Worm (Caenorhabditis elegans) whole organism, L4 larva: ENCODE data around the gene gcy-34.
A peak's percentile ranks its signal among the peaks of the same experiment; 100 is the strongest.

Source experiments
- D1046.2 ChIP-seq: fragments of 200-800 bp; sonication (Bioruptor generic); IDR thresholded peaks from 2 replicates; pipeline ENCODE4 v1.3.6; 2022; ENCODE audit warnings: missing genetic modification characterization, missing compliant biosample characterization
- F10B5.3 ChIP-seq: sonication (generic microtip); optimal IDR thresholded peaks from 2 replicates; lab custom pipeline; 2016; ENCODE audit warnings: mild to moderate bottlenecking, missing genetic modification characterization, missing compliant biosample characterization
- F37D6.2 ChIP-seq: sonication (generic microtip); optimal IDR thresholded peaks from 2 replicates; lab custom pipeline; 2016; ENCODE audit warnings: mild to moderate bottlenecking, missing genetic modification characterization, missing compliant biosample characterization
- R02D3.7 ChIP-seq: fragments of 150-350 bp; sonication (generic microtip); optimal IDR thresholded peaks from 3 replicates; lab custom pipeline; 2014; ENCODE audit warnings: missing biosample characterization, missing genetic modification characterization
- T26A8.4 ChIP-seq: fragments of 200-800 bp; sonication (Bioruptor generic); IDR thresholded peaks from 2 replicates; pipeline ENCODE4 v1.3.6; 2022; ENCODE audit warnings: missing genetic modification characterization, missing compliant biosample characterization
- Y105C5A.15 ChIP-seq: fragments of 200-800 bp; sonication (Bioruptor generic); IDR thresholded peaks from 2 replicates; pipeline ENCODE4 v1.3.6; 2022; ENCODE audit warnings: missing genetic modification characterization, missing compliant biosample characterization
- Y5F2A.4 ChIP-seq: fragments of 200-800 bp; sonication (Bioruptor generic); optimal IDR thresholded peaks from 2 replicates; lab custom pipeline; 2018; ENCODE audit warnings: mild to moderate bottlenecking, missing genetic modification characterization, missing compliant biosample characterization
- aha-1 ChIP-seq: fragments of 150-350 bp; peaks from one replicate; lab custom pipeline; 2014; ENCODE audit warnings: missing biosample characterization, missing genetic modification characterization
- aly-2 ChIP-seq: sonication (generic microtip); optimal IDR thresholded peaks from 2 replicates; lab custom pipeline; 2018; ENCODE audit warnings: missing biosample characterization, missing genetic modification characterization
- ama-1 ChIP-seq: fragments of 150-350 bp; optimal IDR thresholded peaks from 2 replicates; lab custom pipeline; 2014; ENCODE audit warnings: inconsistent platforms, mixed read lengths
- ceh-44 ChIP-seq: fragments of 200-800 bp; sonication (Bioruptor generic); IDR thresholded peaks from 2 replicates; pipeline ENCODE4 v1.3.6; 2022; ENCODE audit warnings: missing genetic modification reagents, missing genetic modification characterization, missing compliant biosample characterization
- ceh-62 ChIP-seq: sonication (generic microtip); optimal IDR thresholded peaks from 2 replicates; lab custom pipeline; 2017; ENCODE audit warnings: missing biosample characterization, missing genetic modification characterization
- ctbp-1 ChIP-seq: fragments of 200-800 bp; sonication (Bioruptor generic); IDR thresholded peaks from 2 replicates; pipeline ENCODE4 v1.3.6; 2022; ENCODE audit warnings: missing genetic modification reagents, missing genetic modification characterization, missing compliant biosample characterization
- daf-8 ChIP-seq: fragments of 200-800 bp; sonication (Bioruptor generic); IDR thresholded peaks from 2 replicates; pipeline ENCODE4 v1.3.6; 2022; ENCODE audit warnings: missing genetic modification characterization, missing compliant biosample characterization
- dmd-9 ChIP-seq: fragments of 200-800 bp; sonication (Bioruptor generic); IDR thresholded peaks from 2 replicates; pipeline ENCODE4 v1.3.6; 2022; ENCODE audit warnings: missing genetic modification reagents, missing genetic modification characterization, missing compliant biosample characterization
- gei-8 ChIP-seq: fragments of 200-800 bp; sonication (Bioruptor generic); optimal IDR thresholded peaks from 2 replicates; lab custom pipeline; 2018; ENCODE audit warnings: mild to moderate bottlenecking, missing genetic modification characterization, missing compliant biosample characterization
- hlh-11 ChIP-seq: fragments of 200-800 bp; sonication (Bioruptor generic); optimal IDR thresholded peaks from 2 replicates; lab custom pipeline; 2018; ENCODE audit warnings: mild to moderate bottlenecking, missing genetic modification characterization, missing compliant biosample characterization
- hmg-1.1 ChIP-seq: fragments of 200-800 bp; sonication (Bioruptor generic); IDR thresholded peaks from 2 replicates; pipeline ENCODE4 v1.3.6; 2022; ENCODE audit warnings: missing genetic modification reagents, missing genetic modification characterization, missing compliant biosample characterization
- lin-29 ChIP-seq: fragments of 200-800 bp; sonication (Bioruptor generic); IDR thresholded peaks from 2 replicates; pipeline ENCODE4 v1.3.6; 2022; ENCODE audit warnings: missing genetic modification reagents, missing genetic modification characterization, missing compliant biosample characterization
- mdl-1 ChIP-seq, 2 experiments: fragments of 150-350 bp in 1 of 2; sonication (generic microtip) in 1 of 2; optimal IDR thresholded peaks; 2 replicates each; lab custom pipeline; 2014 to 2017; ENCODE audit warnings: missing biosample characterization in 2 of 2, missing genetic modification characterization in 2 of 2
- mdt-29 ChIP-seq: fragments of 200-800 bp; sonication (Bioruptor generic); IDR thresholded peaks from 2 replicates; pipeline ENCODE4 v1.3.6; 2022; ENCODE audit warnings: missing genetic modification reagents, missing genetic modification characterization, missing compliant biosample characterization
- mxl-3 ChIP-seq: fragments of 200-800 bp; sonication (Bioruptor generic); optimal IDR thresholded peaks from 2 replicates; lab custom pipeline; 2018; ENCODE audit warnings: mild to moderate bottlenecking, missing genetic modification characterization, missing compliant biosample characterization
- nhr-11 ChIP-seq: fragments of 150-350 bp; optimal IDR thresholded peaks from 2 replicates; lab custom pipeline; 2014; ENCODE audit warnings: missing biosample characterization, missing genetic modification characterization
- nhr-41 ChIP-seq: fragments of 200-800 bp; sonication (Bioruptor generic); IDR thresholded peaks from 2 replicates; pipeline ENCODE4 v1.3.6; 2022; ENCODE audit warnings: missing genetic modification reagents, missing genetic modification characterization, missing compliant biosample characterization
- pha-4 ChIP-seq, 2 experiments: fragments of 150-350 bp in 1 of 2; fragments of 200-800 bp in 1 of 2; sonication (Bioruptor generic) in 1 of 2; IDR thresholded peaks in 1 of 2; optimal IDR thresholded peaks in 1 of 2; 2 replicates each; pipeline versions ENCODE4 v1.3.6 to Lab custom; 2014 to 2022; ENCODE audit warnings: missing genetic modification characterization in 2 of 2, missing genetic modification reagents in 2 of 2, missing biosample characterization in 1 of 2, missing compliant biosample characterization in 1 of 2
- sdz-12 ChIP-seq: fragments of 200-800 bp; sonication (Bioruptor generic); optimal IDR thresholded peaks from 2 replicates; lab custom pipeline; 2018; ENCODE audit warnings: mild to moderate bottlenecking, missing genetic modification characterization, missing compliant biosample characterization
- set-16 ChIP-seq: fragments of 200-800 bp; sonication (Bioruptor generic); IDR thresholded peaks from 2 replicates; pipeline ENCODE4 v1.3.6; 2022; ENCODE audit warnings: missing genetic modification reagents, missing genetic modification characterization, missing compliant biosample characterization
- skn-1 ChIP-seq: fragments of 150-350 bp; optimal IDR thresholded peaks from 2 replicates; lab custom pipeline; 2014; ENCODE audit warnings: missing biosample characterization, missing genetic modification characterization
- unc-39 ChIP-seq: sonication (generic microtip); optimal IDR thresholded peaks from 2 replicates; lab custom pipeline; 2017; ENCODE audit warnings: missing biosample characterization, missing genetic modification characterization
- zfp-2 ChIP-seq: sonication (generic microtip); optimal IDR thresholded peaks from 2 replicates; lab custom pipeline; 2016; ENCODE audit warnings: mild to moderate bottlenecking, missing genetic modification characterization, missing compliant biosample characterization

Gene gcy-34

ce11 chrV:13417513-13417912, 31.8 kb upstream of the gcy-34 start, which contains the start of gene F53F1.6:
Gene F53F1.6 (minus strand): TSS chrV:13417613.
- TF ChIP-seq lin-29 (GFP tag; lab: Robert Waterston, UW) (no peak), sdz-12 (GFP tag; lab: Kevin White, UChicago) (no peak), mdl-1 (tag; optimal IDR thresholded peaks at IDR 0.05; lab: Kevin White, UChicago) (no peak), F37D6.2 (tag; lab: Kevin White, UChicago) (no peak), skn-1 (tag; lab: Kevin White, UChicago) (no peak), zfp-2 (no peak)
- TF ChIP-seq, all 104 proteins: peak for 0

ce11 chrV:13416076-13416475, 30.4 kb upstream of the gcy-34 start:
- no peak for TF ChIP-seq F10B5.3 (tag; lab: Kevin White, UChicago)
- TF ChIP-seq unc-39 (tag; lab: Kevin White, UChicago) = no peak
- peak; percentile 41 for TF ChIP-seq ama-1 (lab: Kevin White, UChicago)
- TF ChIP-seq aha-1 (tag; lab: Kevin White, UChicago) = peak; percentile 59

ce11 chrV:13415462-13415861, 29.8 kb upstream of the gcy-34 start:
- 0 out of 2 replicates have a peak, but pooled peaks have one; percentile 43 for TF ChIP-seq hmg-1.1 (GFP tag; lab: Robert Waterston, UW)
- peak; percentile 70; the same call in 1 of the 2 replicates for TF ChIP-seq pha-4 (GFP tag; IDR thresholded peaks at IDR 0.05; lab: Robert Waterston, UW)
- no peak for TF ChIP-seq pha-4 (tag; optimal IDR thresholded peaks at IDR 0.05; lab: Kevin White, UChicago)
- peak; percentile 89 for TF ChIP-seq aha-1 (tag; lab: Kevin White, UChicago)
- TF ChIP-seq ctbp-1 (GFP tag; lab: Robert Waterston, UW) = 0 out of 2 replicates have a peak, but pooled peaks have one; percentile 20
- TF ChIP-seq Y5F2A.4 (GFP tag; lab: Kevin White, UChicago) = no peak
- peak; percentile 99 for TF ChIP-seq set-16
- TF ChIP-seq aly-2 (tag; lab: Kevin White, UChicago) = no peak
- TF ChIP-seq dmd-9 (GFP tag; lab: Robert Waterston, UW) = 0 out of 2 replicates have a peak, but pooled peaks have one; percentile 40
- TF ChIP-seq F10B5.3 (tag; lab: Kevin White, UChicago) = peak; percentile 6
- no peak for TF ChIP-seq ceh-62 (tag; lab: Kevin White, UChicago)
- no peak; the same call in 1 of the 2 replicates for TF ChIP-seq T26A8.4 (GFP tag; lab: Robert Waterston, UW)
- no peak for TF ChIP-seq skn-1 (tag; lab: Kevin White, UChicago)
- peak; percentile 29 for TF ChIP-seq gei-8 (GFP tag; lab: Kevin White, UChicago)
- TF ChIP-seq mdt-29 (GFP tag; lab: Robert Waterston, UW) = no peak
- TF ChIP-seq, all 104 proteins: peak for 8

ce11 chrV:13414585-13414984, 28.9 kb upstream of the gcy-34 start, which contains the start of gene cut-2:
Gene cut-2 (plus strand): TSS chrV:13414949.
- TF ChIP-seq mdt-29 (GFP tag; lab: Robert Waterston, UW) (no peak), ceh-44 (GFP tag; lab: Robert Waterston, UW) (no peak), nhr-41 (no peak), pha-4 (GFP tag; IDR thresholded peaks at IDR 0.05; lab: Robert Waterston, UW) (no peak), pha-4 (tag; optimal IDR thresholded peaks at IDR 0.05; lab: Kevin White, UChicago) (no peak), Y105C5A.15 (no peak), R02D3.7 (tag; lab: Kevin White, UChicago) (no peak), set-16 (no peak), hlh-11 (tag; lab: Kevin White, UChicago) (peak; percentile 8), daf-8 (GFP tag; lab: Robert Waterston, UW) (no peak), sdz-12 (GFP tag; lab: Kevin White, UChicago) (no peak), unc-39 (tag; lab: Kevin White, UChicago) (no peak), mxl-3 (GFP tag; lab: Kevin White, UChicago) (peak; percentile 63)

ce11 chrV:13413301-13413700, 27.6 kb upstream of the gcy-34 start:
- TF ChIP-seq nhr-11 (tag; lab: Kevin White, UChicago) = no peak
- TF ChIP-seq D1046.2 (GFP tag; lab: Robert Waterston, UW) = no peak
- no peak for TF ChIP-seq pha-4 (GFP tag; IDR thresholded peaks at IDR 0.05; lab: Robert Waterston, UW)
- TF ChIP-seq pha-4 (tag; optimal IDR thresholded peaks at IDR 0.05; lab: Kevin White, UChicago) = no peak
- no peak for TF ChIP-seq mdt-29 (GFP tag; lab: Robert Waterston, UW)
